Worm (Caenorhabditis elegans): Measurements from ENCODE around the gene F53G2.3.

F53G2.3 gene

DNA sequence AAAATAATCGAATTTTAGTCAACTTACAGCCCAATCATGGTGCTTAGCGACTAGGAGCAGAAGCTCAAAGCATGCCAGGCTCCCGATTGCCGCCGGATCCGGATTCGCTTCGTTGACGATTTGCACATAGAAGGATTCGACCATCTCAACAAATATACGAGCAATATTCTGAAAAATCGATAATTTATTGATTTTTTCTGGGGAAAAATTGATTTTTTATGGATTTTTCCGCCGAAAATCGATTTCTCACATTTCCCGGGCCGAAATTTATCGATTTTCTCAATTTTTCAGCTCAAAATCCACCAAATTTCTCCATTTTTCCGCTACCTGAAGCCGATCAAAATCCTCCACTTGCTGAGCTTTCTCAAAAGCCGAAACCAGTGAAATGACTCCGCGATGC lies 11.3 kb upstream of the F53G2.3 start:
- TF ChIP-seq C34F6.9 (tag; optimal IDR thresholded peaks at IDR 0.05) = no peak
- TF ChIP-seq blmp-1 (tag; optimal IDR thresholded peaks at IDR 0.05; ENCODE audit: insufficient read depth) = no peak
- TF ChIP-seq nhr-10 (tag; optimal IDR thresholded peaks at IDR 0.05) = no peak
- TF ChIP-seq nhr-77 (tag; optimal IDR thresholded peaks at IDR 0.05) = no peak
- TF ChIP-seq mab-5 (tag; optimal IDR thresholded peaks at IDR 0.05) = no peak
- TF ChIP-seq sma-3 (GFP tag; optimal IDR thresholded peaks at IDR 0.05) = no peak
- no peak for TF ChIP-seq nhr-11 (tag; optimal IDR thresholded peaks at IDR 0.05)
- no peak for TF ChIP-seq ztf-11 (tag; optimal IDR thresholded peaks at IDR 0.05)

DNA sequence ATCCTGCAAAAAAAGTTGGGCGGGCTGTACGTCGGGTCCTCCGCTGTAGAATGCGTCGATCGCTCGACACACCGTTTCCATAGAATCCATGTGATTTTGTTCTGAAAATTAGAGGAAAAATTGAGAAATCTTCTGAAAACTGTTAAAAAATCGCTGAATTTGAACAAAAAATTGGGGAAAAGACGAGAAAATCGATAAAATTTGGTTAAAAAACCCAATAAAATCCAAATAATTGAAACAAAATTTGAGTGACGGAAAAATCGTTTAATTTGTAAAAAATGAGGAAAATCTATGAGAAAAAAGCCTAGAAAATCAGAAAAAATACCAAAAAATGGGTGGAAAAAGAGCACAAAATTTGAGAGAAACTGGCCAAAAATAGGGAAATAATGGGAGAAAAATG lies 6.9 kb upstream of the F53G2.3 start, which contains the start of gene tsr-1:
Gene tsr-1, minus strand, starts transcription at position 101 of the 400 bp plus-strand sequence.
- TF ChIP-seq sma-9 (GFP tag; optimal IDR thresholded peaks at IDR 0.05) (no peak), sma-9 (tag; optimal IDR thresholded peaks at IDR 0.05) (no peak), sma-3 (GFP tag; optimal IDR thresholded peaks at IDR 0.05) (no peak), ama-1 (optimal IDR thresholded peaks at IDR 0.05) (no peak), Y55F3AM.14 (GFP tag; optimal IDR thresholded peaks at IDR 0.05) (no peak), blmp-1 (tag; optimal IDR thresholded peaks at IDR 0.05; ENCODE audit: insufficient read depth) (no peak), ceh-16 (tag; optimal IDR thresholded peaks at IDR 0.05) (no peak), nhr-129 (tag; optimal IDR thresholded peaks at IDR 0.05) (no peak), dmd-4 (tag; optimal IDR thresholded peaks at IDR 0.05) (no peak), unc-39 (tag; optimal IDR thresholded peaks at IDR 0.05) (no peak), nhr-25 (tag; optimal IDR thresholded peaks at IDR 0.05) (no peak), mab-5 (tag; optimal IDR thresholded peaks at IDR 0.05) (no peak), unc-62 (GFP tag; optimal IDR thresholded peaks at IDR 0.05) (no peak), lin-11 (tag; optimal IDR thresholded peaks at IDR 0.05) (no peak), C34F6.9 (tag; optimal IDR thresholded peaks at IDR 0.05) (no peak), elt-3 (tag; optimal IDR thresholded peaks at IDR 0.05) (no peak), nhr-12 (tag; optimal IDR thresholded peaks at IDR 0.05) (no peak)

- TF ChIP-seq nhr-10 (tag; optimal IDR thresholded peaks at IDR 0.05) = no peak
- no peak for TF ChIP-seq lsy-2 (tag; optimal IDR thresholded peaks at IDR 0.05)
- no peak for TF ChIP-seq alr-1 (tag; optimal IDR thresholded peaks at IDR 0.05)
- no peak for TF ChIP-seq mdl-1 (tag; optimal IDR thresholded peaks at IDR 0.05)
- no peak for TF ChIP-seq skn-1 (tag; optimal IDR thresholded peaks at IDR 0.05)
- no peak for TF ChIP-seq ztf-1 (GFP tag; conservative IDR thresholded peaks at IDR 0.05)
- TF ChIP-seq nhr-11 (tag; optimal IDR thresholded peaks at IDR 0.05) = no peak
- TF ChIP-seq gmeb-1 (tag; optimal IDR thresholded peaks at IDR 0.05) = no peak
- no peak for TF ChIP-seq nhr-21 (tag; optimal IDR thresholded peaks at IDR 0.05)
- TF ChIP-seq nhr-6 (tag; optimal IDR thresholded peaks at IDR 0.05) = no peak
- no peak for TF ChIP-seq nhr-23 (tag; optimal IDR thresholded peaks at IDR 0.05)
- TF ChIP-seq ztf-4 (tag; optimal IDR thresholded peaks at IDR 0.05) = no peak
- TF ChIP-seq elt-1 (tag; optimal IDR thresholded peaks at IDR 0.05) = no peak
- TF ChIP-seq sma-3 (GFP tag; optimal IDR thresholded peaks at IDR 0.05) = no peak
- no peak for TF ChIP-seq ztf-11 (tag; optimal IDR thresholded peaks at IDR 0.05)
- TF ChIP-seq nhr-12 (tag; optimal IDR thresholded peaks at IDR 0.05) = no peak
- TF ChIP-seq nhr-77 (tag; optimal IDR thresholded peaks at IDR 0.05) = no peak
- no peak for TF ChIP-seq ceh-82 (tag; optimal IDR thresholded peaks at IDR 0.05)
Measured at ce11 chrII:2478543-2478942, 1.7 kb upstream of the F53G2.3 start, which contains the start of gene mnat-1. Gene mnat-1, minus strand, starts transcription at chrII:2478643.

DNA sequence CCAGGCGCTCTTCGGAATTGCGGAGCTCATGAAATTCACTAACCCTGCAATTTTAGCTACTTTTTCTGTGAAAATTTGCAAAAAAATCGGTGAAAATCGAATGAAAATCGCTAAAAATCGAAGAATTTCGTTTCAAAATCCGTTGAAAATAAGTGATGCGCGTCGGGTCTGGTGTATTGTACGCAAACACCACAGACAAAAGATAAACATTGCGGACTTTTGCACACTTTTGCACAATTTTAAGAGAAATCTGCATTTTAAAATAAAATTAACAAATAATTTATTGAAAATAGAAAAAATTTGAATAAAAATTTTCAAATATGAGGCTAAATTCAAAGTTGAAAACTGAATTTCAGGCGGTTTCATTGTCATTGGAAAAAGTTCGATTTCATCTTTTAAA lies 1.2 kb upstream of the F53G2.3 start, which contains the start of gene F53G2.12:
Gene F53G2.12, minus strand, starts transcription at position 44 of the 400 bp plus-strand sequence.
- no peak for TF ChIP-seq nhr-21 (tag; optimal IDR thresholded peaks at IDR 0.05)
- no peak for TF ChIP-seq mab-5 (tag; optimal IDR thresholded peaks at IDR 0.05)
- TF ChIP-seq blmp-1 (tag; optimal IDR thresholded peaks at IDR 0.05; ENCODE audit: insufficient read depth) = no peak
- no peak for TF ChIP-seq lin-11 (tag; optimal IDR thresholded peaks at IDR 0.05)
- peak; percentile 20 for TF ChIP-seq lin-13 (GFP tag; optimal IDR thresholded peaks at IDR 0.05)
- TF ChIP-seq dmd-4 (tag; optimal IDR thresholded peaks at IDR 0.05) = no peak
- peak; percentile 51 for TF ChIP-seq unc-55 (GFP tag; optimal IDR thresholded peaks at IDR 0.05)
- TF ChIP-seq ZK546.5 (tag; optimal IDR thresholded peaks at IDR 0.05) = no peak
- no peak for TF ChIP-seq lin-39 (tag; optimal IDR thresholded peaks at IDR 0.05)
- no peak for TF ChIP-seq egl-27 (tag; optimal IDR thresholded peaks at IDR 0.05)
- TF ChIP-seq gmeb-1 (tag; optimal IDR thresholded peaks at IDR 0.05) = no peak
- TF ChIP-seq skn-1 (tag; optimal IDR thresholded peaks at IDR 0.05) = no peak
- TF ChIP-seq sma-3 (GFP tag; optimal IDR thresholded peaks at IDR 0.05) = no peak
- TF ChIP-seq elt-3 (tag; optimal IDR thresholded peaks at IDR 0.05) = no peak
- no peak for TF ChIP-seq ztf-11 (tag; optimal IDR thresholded peaks at IDR 0.05)
- TF ChIP-seq lsy-2 (tag; optimal IDR thresholded peaks at IDR 0.05) = peak; percentile 39 to 59
- TF ChIP-seq nhr-6 (tag; optimal IDR thresholded peaks at IDR 0.05) = no peak
- no peak for TF ChIP-seq ztf-1 (GFP tag; conservative IDR thresholded peaks at IDR 0.05)
- no peak for TF ChIP-seq sma-9 (GFP tag; optimal IDR thresholded peaks at IDR 0.05)
- no peak for TF ChIP-seq sma-9 (tag; optimal IDR thresholded peaks at IDR 0.05)
- TF ChIP-seq aly-2 (tag; optimal IDR thresholded peaks at IDR 0.05) = no peak
- TF ChIP-seq Y55F3AM.14 (GFP tag; optimal IDR thresholded peaks at IDR 0.05) = no peak
- no peak for TF ChIP-seq elt-1 (tag; optimal IDR thresholded peaks at IDR 0.05)
- TF ChIP-seq nhr-10 (tag; optimal IDR thresholded peaks at IDR 0.05) = no peak
- no peak for TF ChIP-seq nhr-25 (tag; optimal IDR thresholded peaks at IDR 0.05)
- no peak for TF ChIP-seq mdl-1 (tag; optimal IDR thresholded peaks at IDR 0.05)
- TF ChIP-seq mbf-1 (tag; optimal IDR thresholded peaks at IDR 0.05) = no peak

All from whole organism, L2 larva.